Worm (Caenorhabditis elegans) whole organism, mixed stage, embryonic: ENCODE results near the gene srg-48.
A peak's percentile ranks its signal among the peaks of the same experiment; 100 is the strongest.

Source experiments
- M03D4.4 ChIP-seq: sonication (generic microtip); optimal IDR thresholded peaks from 2 replicates; lab custom pipeline; 2017; ENCODE audit warnings: mild to moderate bottlenecking, missing genetic modification characterization, missing compliant biosample characterization
- bed-3 ChIP-seq: fragments of 200-800 bp; sonication (Bioruptor generic); optimal IDR thresholded peaks from 3 replicates; lab custom pipeline; 2018; ENCODE audit warnings: mild to moderate bottlenecking, missing genetic modification characterization, moderate library complexity, missing compliant biosample characterization
- blmp-1 ChIP-seq: fragments of 150-350 bp; optimal IDR thresholded peaks from 2 replicates; lab custom pipeline; 2014; ENCODE audit warnings: missing biosample characterization, missing genetic modification characterization
- ceh-39 ChIP-seq: fragments of 150-350 bp; optimal IDR thresholded peaks from 2 replicates; lab custom pipeline; 2014; ENCODE audit warnings: missing biosample characterization, missing genetic modification characterization
- ceh-43 ChIP-seq: fragments of 200-800 bp; sonication (Bioruptor generic); optimal IDR thresholded peaks from 2 replicates; lab custom pipeline; 2018; ENCODE audit warnings: mild to moderate bottlenecking, missing genetic modification characterization, moderate library complexity, missing compliant biosample characterization
- ceh-83 ChIP-seq: fragments of 200-800 bp; sonication (Bioruptor generic); optimal IDR thresholded peaks from 2 replicates; lab custom pipeline; 2018; ENCODE audit warnings: mild to moderate bottlenecking, missing genetic modification characterization, missing compliant biosample characterization
- ces-1 ChIP-seq: fragments of 150-350 bp; optimal IDR thresholded peaks from 2 replicates; lab custom pipeline; 2014; ENCODE audit warnings: missing biosample characterization, missing genetic modification reagents, missing genetic modification characterization
- drap-1 ChIP-seq: fragments of 200-800 bp; sonication (Bioruptor generic); optimal IDR thresholded peaks from 3 replicates; lab custom pipeline; 2018; ENCODE audit warnings: mild to moderate bottlenecking, missing genetic modification characterization, missing compliant biosample characterization
- elt-1 ChIP-seq: sonication (generic microtip); optimal IDR thresholded peaks from 2 replicates; lab custom pipeline; 2017; ENCODE audit warnings: missing genetic modification characterization, mild to moderate bottlenecking, missing compliant biosample characterization, antibody characterized with exemption, moderate library complexity, borderline replicate concordance; ENCODE audit not compliant: insufficient read depth
- elt-3 ChIP-seq: fragments of 150-350 bp; optimal IDR thresholded peaks from 2 replicates; lab custom pipeline; 2014; ENCODE audit warnings: missing biosample characterization, missing genetic modification characterization
- flh-1 ChIP-seq: fragments of 200-800 bp; sonication (Bioruptor generic); optimal IDR thresholded peaks from 2 replicates; lab custom pipeline; 2018; ENCODE audit warnings: mild to moderate bottlenecking, missing genetic modification characterization, moderate library complexity, missing compliant biosample characterization
- ham-2 ChIP-seq: fragments of 200-800 bp; sonication (Bioruptor generic); optimal IDR thresholded peaks from 2 replicates; lab custom pipeline; 2018; ENCODE audit warnings: mild to moderate bottlenecking, missing genetic modification characterization, missing compliant biosample characterization
- hlh-1 ChIP-seq: fragments of 150-350 bp; optimal IDR thresholded peaks from 2 replicates; lab custom pipeline; 2014; ENCODE audit warnings: missing biosample characterization, missing genetic modification reagents, missing genetic modification characterization
- lin-32 ChIP-seq: fragments of 200-800 bp; sonication (Bioruptor generic); optimal IDR thresholded peaks from 2 replicates; lab custom pipeline; 2018; ENCODE audit warnings: mild to moderate bottlenecking, missing genetic modification characterization, missing compliant biosample characterization
- mab-5 ChIP-seq: fragments of 150-350 bp; optimal IDR thresholded peaks from 2 replicates; lab custom pipeline; 2014; ENCODE audit warnings: missing biosample characterization, missing genetic modification characterization
- mep-1 ChIP-seq: fragments of 150-350 bp; optimal IDR thresholded peaks from 2 replicates; lab custom pipeline; 2017; ENCODE audit warnings: missing biosample characterization, missing genetic modification reagents, missing genetic modification characterization, inconsistent platforms
- mls-2 ChIP-seq: sonication (generic microtip); optimal IDR thresholded peaks from 2 replicates; lab custom pipeline; 2016; ENCODE audit warnings: mild to moderate bottlenecking, missing genetic modification characterization, moderate library complexity, missing compliant biosample characterization
- nhr-237 ChIP-seq: fragments of 150-350 bp; optimal IDR thresholded peaks from 2 replicates; lab custom pipeline; 2014; ENCODE audit warnings: missing biosample characterization, missing genetic modification characterization
- nhr-28 ChIP-seq: fragments of 150-350 bp; optimal IDR thresholded peaks from 2 replicates; lab custom pipeline; 2014; ENCODE audit warnings: missing biosample characterization, missing genetic modification characterization
- nhr-76 ChIP-seq: sonication (generic microtip); optimal IDR thresholded peaks from 2 replicates; lab custom pipeline; 2017; ENCODE audit warnings: missing biosample characterization, missing genetic modification characterization
- sem-2 ChIP-seq: fragments of 200-800 bp; sonication (Bioruptor generic); optimal IDR thresholded peaks from 2 replicates; lab custom pipeline; 2018; ENCODE audit warnings: mild to moderate bottlenecking, missing genetic modification characterization, missing compliant biosample characterization
- snpc-4 ChIP-seq: fragments of 150-350 bp; optimal IDR thresholded peaks from 2 replicates; lab custom pipeline; 2014; ENCODE audit warnings: missing biosample characterization, missing genetic modification characterization
- sptf-1 ChIP-seq: sonication (generic microtip); optimal IDR thresholded peaks from 2 replicates; lab custom pipeline; 2017; ENCODE audit warnings: mild to moderate bottlenecking, missing genetic modification characterization, moderate library complexity, missing compliant biosample characterization
- unc-120 ChIP-seq: sonication (generic microtip); optimal IDR thresholded peaks from 2 replicates; lab custom pipeline; 2017; ENCODE audit warnings: missing genetic modification characterization, missing compliant biosample characterization; ENCODE audit not compliant: poor library complexity, severe bottlenecking
- unc-39 ChIP-seq: fragments of 150-350 bp; optimal IDR thresholded peaks from 2 replicates; lab custom pipeline; 2014; ENCODE audit warnings: missing biosample characterization, missing genetic modification characterization
- unc-62 ChIP-seq: fragments of 150-350 bp; optimal IDR thresholded peaks from 2 replicates; lab custom pipeline; 2014; ENCODE audit warnings: missing biosample characterization, missing genetic modification reagents, missing genetic modification characterization
- zip-8 ChIP-seq: fragments of 150-350 bp; optimal IDR thresholded peaks from 2 replicates; lab custom pipeline; 2014; ENCODE audit warnings: missing biosample characterization, missing genetic modification characterization
- ztf-11 ChIP-seq: fragments of 150-350 bp; optimal IDR thresholded peaks from 2 replicates; lab custom pipeline; 2014; ENCODE audit warnings: missing biosample characterization, missing genetic modification characterization

The srg-48 gene

ce11 chrIV:7046641-7047361, 25.4 kb upstream of the srg-48 start:
- TF ChIP-seq unc-39 = no peak
- no peak for TF ChIP-seq nhr-237 (tag; lab: Kevin White, UChicago)
- TF ChIP-seq snpc-4 (tag; lab: Kevin White, UChicago) = no peak
- no peak for TF ChIP-seq unc-120 (tag; lab: Kevin White, UChicago)
- no peak for TF ChIP-seq sem-2 (GFP tag; lab: Kevin White, UChicago)
- no peak for TF ChIP-seq mep-1
- TF ChIP-seq flh-1 (GFP tag; lab: Kevin White, UChicago) = no peak
- TF ChIP-seq blmp-1 (tag; lab: Kevin White, UChicago) = no peak
- no peak for TF ChIP-seq ces-1
- TF ChIP-seq elt-3 (tag; lab: Kevin White, UChicago) = no peak
- no peak for TF ChIP-seq nhr-76
- TF ChIP-seq elt-1 (tag; lab: Kevin White, UChicago) = no peak
- TF ChIP-seq sptf-1 (tag; lab: Kevin White, UChicago) = no peak
- TF ChIP-seq ceh-39 (tag; lab: Kevin White, UChicago) = no peak
- no peak for TF ChIP-seq zip-8 (tag; lab: Kevin White, UChicago)
- no peak for TF ChIP-seq ceh-83 (GFP tag; lab: Kevin White, UChicago)
- no peak for TF ChIP-seq ceh-43 (GFP tag; lab: Kevin White, UChicago)
- no peak for TF ChIP-seq lin-32

- peak; percentile 1 for TF ChIP-seq unc-120 (tag; lab: Kevin White, UChicago)
- no peak for TF ChIP-seq nhr-76
- TF ChIP-seq ceh-39 (tag; lab: Kevin White, UChicago) = no peak
- peak; percentile 69 for TF ChIP-seq elt-3 (tag; lab: Kevin White, UChicago)
- peak; percentile 16 for TF ChIP-seq unc-62 (GFP tag; lab: Kevin White, UChicago)
Observed at ce11 chrIV:7047762-7048178, 24.4 kb upstream of the srg-48 start.

- no peak for TF ChIP-seq drap-1 (GFP tag; lab: Kevin White, UChicago)
- TF ChIP-seq ceh-43 (GFP tag; lab: Kevin White, UChicago) = no peak
- TF ChIP-seq unc-120 (tag; lab: Kevin White, UChicago) = no peak
- no peak for TF ChIP-seq elt-1 (tag; lab: Kevin White, UChicago)
- TF ChIP-seq zip-8 (tag; lab: Kevin White, UChicago) = no peak
- no peak for TF ChIP-seq nhr-237 (tag; lab: Kevin White, UChicago)
- no peak for TF ChIP-seq nhr-28 (tag; lab: Kevin White, UChicago)
- no peak for TF ChIP-seq sptf-1 (tag; lab: Kevin White, UChicago)
- no peak for TF ChIP-seq bed-3
- no peak for TF ChIP-seq hlh-1 (tag; lab: Kevin White, UChicago)
- no peak for TF ChIP-seq mab-5
- no peak for TF ChIP-seq mls-2 (tag; lab: Kevin White, UChicago)
Observed at ce11 chrIV:7048637-7049245, 23.5 kb upstream of the srg-48 start.

- no peak for TF ChIP-seq ceh-83 (GFP tag; lab: Kevin White, UChicago)
- no peak for TF ChIP-seq ceh-43 (GFP tag; lab: Kevin White, UChicago)
- TF ChIP-seq zip-8 (tag; lab: Kevin White, UChicago) = peak; percentile 18
- TF ChIP-seq snpc-4 (tag; lab: Kevin White, UChicago) = no peak
Observed at ce11 chrIV:7049672-7050206, 22.5 kb upstream of the srg-48 start, which contains the start of gene nhr-105. Gene nhr-105 (plus strand): TSS chrIV:7050156.

- TF ChIP-seq hlh-1 (tag; lab: Kevin White, UChicago) (no peak), ceh-83 (GFP tag; lab: Kevin White, UChicago) (no peak), M03D4.4 (no peak), ztf-11 (tag; lab: Kevin White, UChicago) (no peak), unc-120 (tag; lab: Kevin White, UChicago) (no peak), mab-5 (no peak), ham-2 (GFP tag; lab: Kevin White, UChicago) (no peak), bed-3 (no peak), mep-1 (no peak)
Observed at ce11 chrIV:7051515-7051914, 20.7 kb upstream of the srg-48 start.
